Worm (Caenorhabditis elegans): Measurements from ENCODE around the gene nhr-119.

nhr-119 gene

ce11 chrII:2804245-2804644 lies 3.8 kb upstream of the nhr-119 start:
- TF ChIP-seq hlh-30 (tag; optimal IDR thresholded peaks at IDR 0.05; ENCODE audit: insufficient read depth) (peak; percentile 26), mep-1 (tag; optimal IDR thresholded peaks at IDR 0.05) (peak; percentile 52), zag-1 (tag; optimal IDR thresholded peaks at IDR 0.05) (no peak), fkh-10 (GFP tag; optimal IDR thresholded peaks at IDR 0.05) (peak; percentile 1), nhr-6 (tag; optimal IDR thresholded peaks at IDR 0.05) (peak; percentile 19), mes-2 (tag; optimal IDR thresholded peaks at IDR 0.05; ENCODE audit: poor library complexity, severe bottlenecking) (peak; percentile 0), daf-19 (GFP tag; conservative IDR thresholded peaks at IDR 0.05) (no peak), lsy-2 (tag; optimal IDR thresholded peaks at IDR 0.05) (peak in 1 of 2 experiments; percentile 52), dmd-6 (GFP tag; IDR thresholded peaks at IDR 0.05) (peak; percentile 48), hlh-11 (tag; optimal IDR thresholded peaks at IDR 0.05) (peak; percentile 43), zip-2 (tag; optimal IDR thresholded peaks at IDR 0.05) (no peak), aha-1 (tag) (peak; percentile 20), pha-4 (GFP tag; IDR thresholded peaks at IDR 0.05) (0 out of 2 replicates have a peak, but pooled peaks have one; percentile 20), pha-4 (tag; optimal IDR thresholded peaks at IDR 0.05) (no peak), ztf-7 (tag; optimal IDR thresholded peaks at IDR 0.05) (no peak), mdl-1 (tag; optimal IDR thresholded peaks at IDR 0.05) (peak in 1 of 2 experiments; percentile 65)

ce11 chrII:2802804-2803586 lies 2.6 kb upstream of the nhr-119 start:
- TF ChIP-seq mdl-1 (tag; optimal IDR thresholded peaks at IDR 0.05) (no peak), lin-38 (GFP tag; IDR thresholded peaks at IDR 0.05) (no peak), nhr-111 (GFP tag; optimal IDR thresholded peaks at IDR 0.05) (no peak), saeg-2 (GFP tag; IDR thresholded peaks at IDR 0.05) (no peak), hlh-30 (tag; optimal IDR thresholded peaks at IDR 0.05; ENCODE audit: insufficient read depth) (peak; percentile 64), lin-15B (tag; optimal IDR thresholded peaks at IDR 0.05) (no peak), nhr-102 (tag; optimal IDR thresholded peaks at IDR 0.05) (peak; percentile 40), ceh-44 (GFP tag; IDR thresholded peaks at IDR 0.05) (no peak), D1046.2 (GFP tag; IDR thresholded peaks at IDR 0.05) (no peak), spr-3 (GFP tag; optimal IDR thresholded peaks at IDR 0.05) (no peak), T26A8.4 (GFP tag; IDR thresholded peaks at IDR 0.05) (no peak), pha-4 (GFP tag; IDR thresholded peaks at IDR 0.05) (0 out of 2 replicates have a peak, but pooled peaks have one; percentile 7), pha-4 (tag; optimal IDR thresholded peaks at IDR 0.05) (no peak), arid-1 (GFP tag; conservative IDR thresholded peaks at IDR 0.05) (no peak), mep-1 (tag; optimal IDR thresholded peaks at IDR 0.05) (peak; percentile 16), zag-1 (tag; optimal IDR thresholded peaks at IDR 0.05) (no peak), zip-2 (tag; optimal IDR thresholded peaks at IDR 0.05) (no peak), daf-16 (GFP tag; optimal IDR thresholded peaks at IDR 0.05) (no peak), daf-16 (tag; optimal IDR thresholded peaks at IDR 0.05) (peak; percentile 54), Y5F2A.4 (GFP tag; optimal IDR thresholded peaks at IDR 0.05) (no peak), madf-9 (GFP tag; conservative IDR thresholded peaks at IDR 0.05) (no peak), nhr-48 (tag; optimal IDR thresholded peaks at IDR 0.05) (peak; percentile 70), lin-1 (GFP tag; IDR thresholded peaks at IDR 0.05) (no peak), F37D6.2 (tag; optimal IDR thresholded peaks at IDR 0.05) (no peak), unc-62 (GFP tag; optimal IDR thresholded peaks at IDR 0.05 in 1 of 2) (peak in 1 of 2 experiments; percentile 70), unc-62 (tag; optimal IDR thresholded peaks at IDR 0.05) (no peak), dpl-1 (GFP tag; optimal IDR thresholded peaks at IDR 0.05) (no peak), zfp-2 (tag; optimal IDR thresholded peaks at IDR 0.05) (no peak), R02D3.7 (tag; optimal IDR thresholded peaks at IDR 0.05) (no peak), ama-1 (optimal IDR thresholded peaks at IDR 0.05) (no peak), duxl-1 (tag; optimal IDR thresholded peaks at IDR 0.05; ENCODE audit: poor library complexity) (no peak), gei-8 (GFP tag; optimal IDR thresholded peaks at IDR 0.05) (no peak), ZK546.5 (tag; optimal IDR thresholded peaks at IDR 0.05) (no peak), F10B5.3 (tag; optimal IDR thresholded peaks at IDR 0.05) (no peak), lir-3 (tag; optimal IDR thresholded peaks at IDR 0.05) (no peak), lin-29 (GFP tag; IDR thresholded peaks at IDR 0.05) (no peak), dmd-6 (GFP tag; IDR thresholded peaks at IDR 0.05) (peak; percentile 68), pqm-1 (tag; optimal IDR thresholded peaks at IDR 0.05) (peak; percentile 82), skn-1 (tag; optimal IDR thresholded peaks at IDR 0.05) (no peak), mes-2 (tag; optimal IDR thresholded peaks at IDR 0.05; ENCODE audit: poor library complexity, severe bottlenecking) (no peak), ztf-7 (tag; optimal IDR thresholded peaks at IDR 0.05) (no peak), nhr-41 (GFP tag; IDR thresholded peaks at IDR 0.05) (no peak)

All from whole organism, L4 larva.